Worm (Caenorhabditis elegans): ENCODE results near the gene kars-1.

DNA sequence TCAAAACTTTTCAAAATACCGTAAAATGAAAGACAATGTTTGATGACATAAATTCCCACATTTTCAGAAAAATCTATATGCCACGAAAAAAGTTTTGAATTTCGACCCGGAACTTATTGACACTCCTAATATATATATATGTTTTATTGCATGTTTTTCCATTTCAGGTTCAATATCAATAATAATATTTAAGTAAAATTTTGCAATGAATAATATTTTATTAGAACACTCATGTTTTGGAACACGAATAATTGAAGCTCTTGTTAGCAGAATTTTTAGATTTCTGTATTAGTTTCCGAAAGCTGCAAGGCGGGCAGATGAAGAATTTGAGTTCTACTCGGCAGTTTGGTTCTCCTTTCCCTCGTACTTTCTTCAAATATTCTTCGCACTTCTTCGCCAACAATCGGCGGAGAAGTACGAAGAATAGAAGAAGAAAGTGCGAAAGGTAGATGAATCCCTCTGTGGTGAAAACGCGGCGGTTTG is 21.2 kb upstream of the kars-1 start, which contains the start of gene T02G5.3:
- no peak for TF ChIP-seq egl-27 (tag; optimal IDR thresholded peaks at IDR 0.05)
- no peak for TF ChIP-seq ama-1 (optimal IDR thresholded peaks at IDR 0.05)
- no peak for TF ChIP-seq ztf-4 (tag; optimal IDR thresholded peaks at IDR 0.05)
- no peak for TF ChIP-seq ceh-82 (tag; optimal IDR thresholded peaks at IDR 0.05)
- no peak for TF ChIP-seq ztf-11 (tag; optimal IDR thresholded peaks at IDR 0.05)
- no peak for TF ChIP-seq elt-1 (tag; optimal IDR thresholded peaks at IDR 0.05)
- no peak for TF ChIP-seq mdl-1 (tag; optimal IDR thresholded peaks at IDR 0.05)
- no peak for TF ChIP-seq nhr-10 (tag; optimal IDR thresholded peaks at IDR 0.05)
- no peak for TF ChIP-seq alr-1 (tag; optimal IDR thresholded peaks at IDR 0.05)
- no peak for TF ChIP-seq snpc-4 (tag; optimal IDR thresholded peaks at IDR 0.05)
- TF ChIP-seq lin-13 (GFP tag; optimal IDR thresholded peaks at IDR 0.05), result no peak
- no peak for TF ChIP-seq sem-4 (tag; optimal IDR thresholded peaks at IDR 0.05)

Measured in whole organism, L2 larva.